Worm (Caenorhabditis elegans): ENCODE data around the gene R09A1.3.

DNA sequence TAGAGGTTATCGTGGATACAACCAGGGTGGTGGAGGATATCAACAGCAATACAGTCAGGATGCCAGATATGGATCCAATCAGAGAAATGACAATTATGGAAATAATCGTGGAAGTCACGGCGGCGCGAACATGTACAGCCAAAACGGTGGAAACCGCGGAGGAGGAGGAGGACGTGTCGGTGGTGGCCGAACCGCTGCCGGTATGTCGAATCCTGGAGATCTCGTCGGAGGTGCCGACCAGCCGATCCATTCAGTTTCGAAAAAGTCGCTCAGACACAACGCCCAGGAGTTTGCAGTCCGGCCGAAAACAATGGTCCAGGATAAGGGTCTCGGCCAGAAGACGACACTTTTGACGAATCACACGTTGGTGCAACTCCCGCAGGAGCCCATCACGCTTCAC lies 17.8 kb downstream of the R09A1.3 start:
- TF ChIP-seq T22C8.4 (GFP tag; IDR thresholded peaks at IDR 0.05) (no peak), flt-1 (GFP tag; IDR thresholded peaks at IDR 0.05) (no peak), ref-1 (GFP tag; conservative IDR thresholded peaks at IDR 0.05) (no peak)

Measured in whole organism, midembryonic.